Fruit fly (Drosophila melanogaster): ENCODE results near the gene cact.

The cact gene

DNA sequence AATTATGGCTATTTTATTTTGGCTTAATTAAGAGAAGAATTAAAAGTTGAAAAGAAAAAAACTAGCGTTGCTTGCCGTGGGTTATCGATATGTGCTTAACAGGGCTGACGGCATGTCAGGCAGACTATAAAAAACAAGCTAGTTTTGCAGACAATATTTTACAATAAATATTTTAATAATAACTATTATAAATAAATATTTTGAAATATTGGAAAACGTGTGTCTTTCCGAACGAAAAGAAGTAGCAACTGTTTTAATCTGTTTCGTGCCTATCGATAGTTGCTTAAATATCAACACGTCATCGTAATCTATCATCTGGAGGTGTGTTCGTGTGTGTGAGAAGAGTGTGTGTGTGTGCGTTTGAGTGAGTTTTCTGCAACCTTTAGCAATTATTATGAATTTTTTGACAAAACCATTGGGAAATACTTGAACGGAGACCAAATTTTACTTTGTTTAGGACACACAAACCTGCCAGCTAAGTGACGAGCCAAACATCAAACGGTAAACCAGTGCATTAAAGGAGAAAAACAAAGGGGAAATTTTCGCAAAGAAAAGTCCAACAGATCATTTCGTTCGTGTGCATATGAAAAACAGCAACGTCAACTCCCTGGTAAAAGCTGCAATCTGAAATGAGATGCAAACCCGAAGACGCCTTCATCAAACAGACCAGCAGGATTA is 18.8 kb downstream of the cact start, which contains the start of the genes CG5861 and Syx5 (continued):
- no peak for TF ChIP-seq CG6683 (GFP tag; optimal IDR thresholded peaks at IDR 0.05)
- peak; percentile 46 for TF ChIP-seq CG17385 (GFP tag; optimal IDR thresholded peaks at IDR 0.05)
- no peak for TF ChIP-seq crol (GFP tag; IDR thresholded peaks at IDR 0.05)
- no peak for TF ChIP-seq CHES-1-like (GFP tag; optimal IDR thresholded peaks at IDR 0.05)
- TF ChIP-seq BEAF-32 (GFP tag; optimal IDR thresholded peaks at IDR 0.05), result peak; percentile 86
- no peak for TF ChIP-seq hkb (optimal IDR thresholded peaks at IDR 0.05)
- peak; percentile 66 for TF ChIP-seq hkb (GFP tag; IDR thresholded peaks at IDR 0.05)
- TF ChIP-seq CG1529 (GFP tag; optimal IDR thresholded peaks at IDR 0.05), result peak; percentile 1
- TF ChIP-seq Max (GFP tag; optimal IDR thresholded peaks at IDR 0.05), result peak; percentile 45
- peak; percentile 29; the same call in 1 of the 2 replicates for TF ChIP-seq CG6689 (GFP tag; IDR thresholded peaks at IDR 0.05)
- TF ChIP-seq Ssrp (tag; optimal IDR thresholded peaks at IDR 0.05), result peak; percentile 37
- TF ChIP-seq CG10267 (tag; optimal IDR thresholded peaks at IDR 0.05), result peak; percentile 75
- TF ChIP-seq az2 (GFP tag; optimal IDR thresholded peaks at IDR 0.05), result peak; percentile 53
- TF ChIP-seq MESR4 (GFP tag; optimal IDR thresholded peaks at IDR 0.05), result peak; percentile 66
- peak; percentile 19 for TF ChIP-seq CG10209 (GFP tag; optimal IDR thresholded peaks at IDR 0.05)
- TF ChIP-seq CG18619 (GFP tag; optimal IDR thresholded peaks at IDR 0.05), result peak; percentile 43
- TF ChIP-seq bsh (GFP tag; optimal IDR thresholded peaks at IDR 0.05), result peak in 1 of 2 experiments; percentile 56
- TF ChIP-seq Ets65A (GFP tag), result peak; percentile 95
- no peak for TF ChIP-seq CG8359 (GFP tag; optimal IDR thresholded peaks at IDR 0.05; ENCODE audit: borderline replicate concordance)
- peak; percentile 28 for TF ChIP-seq zfh2 (GFP tag; optimal IDR thresholded peaks at IDR 0.05)
- peak; percentile 66 for TF ChIP-seq Xrp1 (GFP tag; IDR thresholded peaks at IDR 0.05)
- peak in 1 of 2 experiments; percentile 72 for TF ChIP-seq dpn (GFP tag; optimal IDR thresholded peaks at IDR 0.05)
- no peak for TF ChIP-seq Dek (tag; optimal IDR thresholded peaks at IDR 0.05)
- TF ChIP-seq vvl (GFP tag; IDR thresholded peaks at IDR 0.05), result peak; percentile 63
- peak; percentile 22 for TF ChIP-seq dmrt11E (tag; optimal IDR thresholded peaks at IDR 0.05)
- TF ChIP-seq slbo (GFP tag; IDR thresholded peaks at IDR 0.05), result peak; percentile 80
- TF ChIP-seq Mrtf (GFP tag; IDR thresholded peaks at IDR 0.05), result no peak
- TF ChIP-seq tgo (GFP tag; IDR thresholded peaks at IDR 0.05), result peak; percentile 56; the same call in 2 of the 3 replicates
- TF ChIP-seq hb (GFP tag; IDR thresholded peaks at IDR 0.05; ENCODE audit: partially characterized antibody), result peak; percentile 70; the same call in 1 of the 3 replicates
- TF ChIP-seq CG10431 (GFP tag; optimal IDR thresholded peaks at IDR 0.05), result no peak
- peak; percentile 59 for TF ChIP-seq CG33557 (GFP tag; optimal IDR thresholded peaks at IDR 0.05)
- TF ChIP-seq CG11398 (GFP tag; optimal IDR thresholded peaks at IDR 0.05), result no peak
- peak; percentile 39; the same call in 1 of the 2 replicates for TF ChIP-seq CG31224 (GFP tag; IDR thresholded peaks at IDR 0.05)
- peak; percentile 80 for TF ChIP-seq CG10147 (GFP tag; optimal IDR thresholded peaks at IDR 0.05)
- TF ChIP-seq Nf-YC (tag; optimal IDR thresholded peaks at IDR 0.05), result peak; percentile 75
- TF ChIP-seq CG18262 (tag; optimal IDR thresholded peaks at IDR 0.05), result peak; percentile 62
- TF ChIP-seq CoRest (tag; optimal IDR thresholded peaks at IDR 0.05), result peak; percentile 72
- TF ChIP-seq CG10321 (GFP tag; IDR thresholded peaks at IDR 0.05), result no peak
- TF ChIP-seq Myb (GFP tag; optimal IDR thresholded peaks at IDR 0.05), result no peak
- peak; percentile 27 for TF ChIP-seq CG15696 (tag; optimal IDR thresholded peaks at IDR 0.05)
- TF ChIP-seq Dref (GFP tag; IDR thresholded peaks at IDR 0.05), result peak; percentile 75
- TF ChIP-seq CG9932 (GFP tag; IDR thresholded peaks at IDR 0.05), result peak; percentile 88
- TF ChIP-seq CG3163 (GFP tag; optimal IDR thresholded peaks at IDR 0.05), result no peak
- TF ChIP-seq sd (tag; optimal IDR thresholded peaks at IDR 0.05), result peak; percentile 63
- peak; percentile 88 for TF ChIP-seq knrl (GFP tag; IDR thresholded peaks at IDR 0.05; ENCODE audit: partially characterized antibody)
- TF ChIP-seq Ada2b (GFP tag; IDR thresholded peaks at IDR 0.05), result peak; percentile 35; the same call in 1 of the 2 replicates
- TF ChIP-seq CG16863 (GFP tag; optimal IDR thresholded peaks at IDR 0.05), result no peak
- TF ChIP-seq CG3726 (GFP tag; IDR thresholded peaks at IDR 0.05), result no peak
- peak; percentile 73 for TF ChIP-seq Fer1 (GFP tag; optimal IDR thresholded peaks at IDR 0.05)

All from whole organism, embryonic.